Fruit fly (Drosophila melanogaster) whole organism, embryonic: ENCODE results near the gene wtrw.

ENCODE experiments used
- Awh ChIP-seq: fragments of 200-800 bp; sonication (Bioruptor generic); IDR thresholded peaks from 2 replicates; pipeline ENCODE4, ENCODE4 v1.3.6; 2022; ENCODE audit warnings: missing biosample characterization, missing genetic modification characterization
- Bteb2 ChIP-seq: fragments of 200-800 bp; sonication (Bioruptor generic); optimal IDR thresholded peaks from 2 replicates; lab custom pipeline; 2016; ENCODE audit warnings: missing biosample characterization, missing genetic modification characterization
- CG1024 ChIP-seq: fragments of 200-800 bp; sonication (Bioruptor generic); IDR thresholded peaks from 2 replicates; pipeline ENCODE4 v1.3.6; 2022; ENCODE audit warnings: missing biosample characterization, missing genetic modification characterization
- CG11695 ChIP-seq: fragments of 200-800 bp; sonication (Bioruptor generic); IDR thresholded peaks from 3 replicates; pipeline ENCODE4 v1.3.6; 2022; ENCODE audit warnings: missing biosample characterization, missing genetic modification characterization
- CG11723 ChIP-seq: fragments of 200-800 bp; sonication (Bioruptor generic); optimal IDR thresholded peaks from 2 replicates; lab custom pipeline; 2017; ENCODE audit warnings: missing biosample characterization, mild to moderate bottlenecking, missing genetic modification characterization
- CG12155 ChIP-seq: fragments of 200-800 bp; sonication (Bioruptor generic); optimal IDR thresholded peaks from 3 replicates; lab custom pipeline; 2016; ENCODE audit warnings: missing biosample characterization, missing genetic modification characterization
- CG12769 ChIP-seq: fragments of 200-800 bp; sonication (Bioruptor generic); optimal IDR thresholded peaks from 2 replicates; lab custom pipeline; 2019; ENCODE audit warnings: missing biosample characterization, mild to moderate bottlenecking, missing genetic modification characterization, moderate library complexity
- CG14710 ChIP-seq: fragments of 200-800 bp; sonication (Bioruptor generic); optimal IDR thresholded peaks from 3 replicates; lab custom pipeline; 2019; ENCODE audit warnings: missing biosample characterization, mild to moderate bottlenecking, missing genetic modification characterization, moderate library complexity
- CG1602 ChIP-seq: fragments of 200-800 bp; sonication (Bioruptor generic); optimal IDR thresholded peaks from 3 replicates; lab custom pipeline; 2016; ENCODE audit warnings: missing biosample characterization, missing genetic modification characterization
- CG1647 ChIP-seq: fragments of 200-800 bp; sonication (Bioruptor generic); optimal IDR thresholded peaks from 3 replicates; lab custom pipeline; 2016; ENCODE audit warnings: missing biosample characterization, missing genetic modification characterization
- CG17186 ChIP-seq: fragments of 200-800 bp; sonication (Bioruptor generic); optimal IDR thresholded peaks from 3 replicates; lab custom pipeline; 2017; ENCODE audit warnings: missing biosample characterization, missing genetic modification reagents, missing genetic modification characterization
- CG17359 ChIP-seq: fragments of 200-800 bp; sonication (Bioruptor generic); optimal IDR thresholded peaks from 3 replicates; lab custom pipeline; 2018; ENCODE audit warnings: missing biosample characterization, mild to moderate bottlenecking, missing genetic modification characterization, moderate library complexity
- CG30020 ChIP-seq: fragments of 200-800 bp; optimal IDR thresholded peaks from 2 replicates; lab custom pipeline; 2019; ENCODE audit warnings: missing biosample characterization, mild to moderate bottlenecking, missing genetic modification characterization, moderate library complexity
- CG30403 ChIP-seq: fragments of 200-800 bp; sonication (Bioruptor generic); optimal IDR thresholded peaks from 3 replicates; lab custom pipeline; 2016; ENCODE audit warnings: missing biosample characterization, missing genetic modification characterization
- CG4424 ChIP-seq: fragments of 200-800 bp; sonication (Bioruptor generic); optimal IDR thresholded peaks from 3 replicates; lab custom pipeline; 2016; ENCODE audit warnings: missing biosample characterization, missing genetic modification characterization
- CG7357 ChIP-seq: fragments of 200-800 bp; sonication (Bioruptor generic); IDR thresholded peaks from 3 replicates; pipeline ENCODE4 v1.3.6; 2022; ENCODE audit warnings: missing biosample characterization, missing genetic modification characterization
- CoRest ChIP-seq: fragments of 200-800 bp; sonication (Bioruptor generic); optimal IDR thresholded peaks from 3 replicates; lab custom pipeline; 2018; ENCODE audit warnings: missing biosample characterization, mild to moderate bottlenecking, missing genetic modification characterization, moderate library complexity
- Deaf1 ChIP-seq: fragments of 200-800 bp; optimal IDR thresholded peaks from 3 replicates; lab custom pipeline; 2019; ENCODE audit warnings: missing biosample characterization, mild to moderate bottlenecking, missing genetic modification characterization, moderate library complexity
- Dip2 ChIP-seq: fragments of 200-800 bp; sonication (Bioruptor generic); IDR thresholded peaks from 2 replicates; pipeline ENCODE4 v1.3.6; 2022; ENCODE audit warnings: missing biosample characterization, missing genetic modification characterization
- Hand ChIP-seq: fragments of 200-800 bp; sonication (Bioruptor generic); optimal IDR thresholded peaks from 2 replicates; lab custom pipeline; 2017; ENCODE audit warnings: mild to moderate bottlenecking, missing biosample characterization, missing genetic modification reagents, missing genetic modification characterization
- Hr51 ChIP-seq, 2 experiments: fragments of 200-800 bp; sonication (Bioruptor generic); optimal IDR thresholded peaks; 2 replicates in 1 of 2; 3 replicates in 1 of 2; lab custom pipeline; 2016 to 2018; ENCODE audit warnings: missing biosample characterization in 2 of 2, missing genetic modification characterization in 2 of 2, mild to moderate bottlenecking in 1 of 2, moderate library complexity in 1 of 2
- Hsf ChIP-seq: fragments of 200-800 bp; sonication (Bioruptor generic); optimal IDR thresholded peaks from 3 replicates; lab custom pipeline; 2016; ENCODE audit warnings: missing biosample characterization, missing genetic modification characterization
- Lhr ChIP-seq: fragments of 200-800 bp; sonication (Bioruptor generic); optimal IDR thresholded peaks from 3 replicates; lab custom pipeline; 2017; ENCODE audit warnings: mild to moderate bottlenecking, missing biosample characterization, missing genetic modification reagents, missing genetic modification characterization
- Lpt ChIP-seq: fragments of >200 bp; optimal IDR thresholded peaks from 2 replicates; lab custom pipeline; 2018; ENCODE audit warnings: missing biosample characterization, missing genetic modification characterization
- MTF-1 ChIP-seq: fragments of 200-800 bp; sonication (Bioruptor generic); optimal IDR thresholded peaks from 2 replicates; lab custom pipeline; 2018; ENCODE audit warnings: missing biosample characterization, mild to moderate bottlenecking, missing genetic modification characterization, borderline replicate concordance
- Nf-YB ChIP-seq: fragments of 200-800 bp; sonication (Bioruptor generic); optimal IDR thresholded peaks from 3 replicates; lab custom pipeline; 2019; ENCODE audit warnings: missing biosample characterization, mild to moderate bottlenecking, missing genetic modification characterization, moderate library complexity
- Scr ChIP-seq: fragments of 200-800 bp; sonication (Bioruptor generic); IDR thresholded peaks from 2 replicates; pipeline ENCODE4 v1.3.6; 2022; ENCODE audit warnings: missing biosample characterization, missing genetic modification characterization; ENCODE audit not compliant: partially characterized antibody
- Side ChIP-seq: fragments of 200-800 bp; sonication (Bioruptor generic); optimal IDR thresholded peaks from 2 replicates; lab custom pipeline; 2016; ENCODE audit warnings: missing biosample characterization, missing genetic modification characterization
- Spps ChIP-seq: fragments of 200-800 bp; sonication (Bioruptor generic); optimal IDR thresholded peaks from 2 replicates; lab custom pipeline; 2018; ENCODE audit warnings: missing biosample characterization, mild to moderate bottlenecking, missing genetic modification characterization
- Stat92E ChIP-seq, 3 experiments: fragments of >200 bp in 2 of 3; fragments of 200-800 bp in 1 of 3; sonication (Bioruptor generic) in 1 of 3; optimal IDR thresholded peaks; 2 replicates each; lab custom pipeline; 2017 to 2019; ENCODE audit warnings: missing biosample characterization in 3 of 3, missing genetic modification characterization in 3 of 3, mild to moderate bottlenecking in 1 of 3, moderate library complexity in 1 of 3
- bab2 ChIP-seq: fragments of 200-800 bp; sonication (Bioruptor generic); optimal IDR thresholded peaks from 2 replicates; lab custom pipeline; 2016; ENCODE audit warnings: missing biosample characterization, missing genetic modification characterization
- bcd ChIP-seq: fragments of 200-800 bp; sonication (Bioruptor generic); optimal IDR thresholded peaks from 2 replicates; lab custom pipeline; 2017; ENCODE audit warnings: missing biosample characterization, mild to moderate bottlenecking, missing genetic modification characterization
- br ChIP-seq: fragments of >200 bp; optimal IDR thresholded peaks from 2 replicates; lab custom pipeline; 2017
- bsh ChIP-seq, 2 experiments: fragments of 200-800 bp; sonication (Bioruptor generic); optimal IDR thresholded peaks; 2 replicates each; lab custom pipeline; 2017 to 2018; ENCODE audit warnings: mild to moderate bottlenecking in 2 of 2, missing biosample characterization in 2 of 2, missing genetic modification characterization in 2 of 2, moderate library complexity in 1 of 2
- cato ChIP-seq: fragments of 200-800 bp; sonication (Bioruptor generic); optimal IDR thresholded peaks from 2 replicates; lab custom pipeline; 2016; ENCODE audit warnings: missing biosample characterization, missing genetic modification characterization, borderline replicate concordance
- danr ChIP-seq: fragments of 200-800 bp; sonication (Bioruptor generic); IDR thresholded peaks from 2 replicates; pipeline ENCODE4 v1.3.6; 2022; ENCODE audit warnings: missing biosample characterization, missing genetic modification characterization
- ftz-f1 ChIP-seq: fragments of 200-800 bp; sonication (Bioruptor generic); optimal IDR thresholded peaks from 2 replicates; lab custom pipeline; 2016; ENCODE audit warnings: missing biosample characterization, missing genetic modification characterization
- grau ChIP-seq: fragments of 200-800 bp; optimal IDR thresholded peaks from 3 replicates; lab custom pipeline; 2019; ENCODE audit warnings: missing biosample characterization, mild to moderate bottlenecking, missing genetic modification characterization, moderate library complexity
- gsb-n ChIP-seq: fragments of 200-800 bp; sonication (Bioruptor generic); optimal IDR thresholded peaks from 3 replicates; lab custom pipeline; 2018; ENCODE audit warnings: missing biosample characterization, mild to moderate bottlenecking, missing genetic modification characterization
- her ChIP-seq: fragments of 200-800 bp; sonication (Bioruptor generic); optimal IDR thresholded peaks from 2 replicates; lab custom pipeline; 2016; ENCODE audit warnings: missing biosample characterization, missing genetic modification characterization
- insv ChIP-seq, 2 experiments: fragments of 200-800 bp; sonication (Bioruptor generic); optimal IDR thresholded peaks; 3 replicates each; lab custom pipeline; 2016 to 2018; ENCODE audit warnings: missing biosample characterization in 2 of 2, missing genetic modification characterization in 2 of 2
- lmd ChIP-seq: fragments of 200-800 bp; sonication (Bioruptor generic); IDR thresholded peaks from 2 replicates; pipeline ENCODE4 v1.3.6; 2022; ENCODE audit warnings: missing biosample characterization, missing genetic modification characterization
- nerfin-1 ChIP-seq: fragments of 200-800 bp; sonication (Bioruptor generic); optimal IDR thresholded peaks from 3 replicates; lab custom pipeline; 2019; ENCODE audit warnings: missing biosample characterization, mild to moderate bottlenecking, missing genetic modification characterization, moderate library complexity
- nerfin-2 ChIP-seq: fragments of 200-800 bp; sonication (Bioruptor generic); IDR thresholded peaks from 2 replicates; pipeline ENCODE4 v1.3.6; 2022; ENCODE audit warnings: missing biosample characterization, missing genetic modification characterization; ENCODE audit not compliant: partially characterized antibody
- org-1 ChIP-seq: fragments of 200-800 bp; sonication (Bioruptor generic); optimal IDR thresholded peaks from 2 replicates; lab custom pipeline; 2017; ENCODE audit warnings: missing biosample characterization, missing genetic modification characterization
- pb ChIP-seq: fragments of 200-800 bp; sonication (Bioruptor generic); optimal IDR thresholded peaks from 3 replicates; lab custom pipeline; 2016; ENCODE audit warnings: missing biosample characterization, missing genetic modification characterization
- repo ChIP-seq: fragments of 200-800 bp; sonication (Bioruptor generic); optimal IDR thresholded peaks from 2 replicates; lab custom pipeline; 2016; ENCODE audit warnings: missing biosample characterization, missing genetic modification characterization
- slbo ChIP-seq: fragments of 200-800 bp; sonication (Bioruptor generic); IDR thresholded peaks from 2 replicates; pipeline ENCODE4 v1.3.6; 2022; ENCODE audit warnings: missing biosample characterization, missing genetic modification characterization
- tna ChIP-seq: fragments of 200-800 bp; sonication (Bioruptor generic); IDR thresholded peaks from 2 replicates; pipeline ENCODE4 v1.3.6; 2022; ENCODE audit warnings: missing biosample characterization, missing genetic modification characterization; ENCODE audit not compliant: partially characterized antibody
- zf30C ChIP-seq: fragments of 200-800 bp; sonication (Bioruptor generic); optimal IDR thresholded peaks from 3 replicates; lab custom pipeline; 2018; ENCODE audit warnings: missing biosample characterization, mild to moderate bottlenecking, missing genetic modification characterization
- zfh2 ChIP-seq: fragments of 200-800 bp; sonication (Bioruptor generic); optimal IDR thresholded peaks from 2 replicates; lab custom pipeline; 2016; ENCODE audit warnings: missing biosample characterization, missing genetic modification characterization

The wtrw gene

dm6 chr3R:7886859-7887190 is 4.3 kb upstream of the wtrw start, which contains the start of gene ArgRS-m (continued):
- TF ChIP-seq ftz-f1 = peak; percentile 21
- no peak for TF ChIP-seq cato (GFP tag; lab: Kevin White, UChicago)
- no peak for TF ChIP-seq MTF-1 (GFP tag; lab: Kevin White, UChicago)
- no peak for TF ChIP-seq tna (GFP tag; lab: Robert Waterston, UW)
- no peak for TF ChIP-seq danr
- peak in 1 of 2 experiments; percentile 13 for TF ChIP-seq bsh (GFP tag; optimal IDR thresholded peaks at IDR 0.05; lab: Kevin White, UChicago)
- no peak for TF ChIP-seq nerfin-2 (GFP tag; lab: Robert Waterston, UW)
- peak; percentile 38 to 55 for TF ChIP-seq Hr51 (GFP tag; optimal IDR thresholded peaks at IDR 0.05; lab: Kevin White, UChicago)
- TF ChIP-seq CG17186 (GFP tag; lab: Kevin White, UChicago) = peak; percentile 96
- no peak for TF ChIP-seq CG1647 (GFP tag; lab: Kevin White, UChicago)
- no peak for TF ChIP-seq CG11695 (GFP tag; lab: Robert Waterston, UW)
- peak; percentile 30 for TF ChIP-seq Deaf1 (tag; lab: Kevin White, UChicago)
- TF ChIP-seq Dip2 (GFP tag; lab: Robert Waterston, UW) = no peak
- TF ChIP-seq CG12155 = peak; percentile 31
- peak; percentile 83 for TF ChIP-seq slbo (GFP tag; lab: Robert Waterston, UW)
- TF ChIP-seq nerfin-1 = no peak
- TF ChIP-seq zfh2 (GFP tag; lab: Kevin White, UChicago) = peak; percentile 73
- peak; percentile 15 for TF ChIP-seq org-1 (GFP tag; lab: Kevin White, UChicago)
- TF ChIP-seq grau (tag; lab: Kevin White, UChicago) = peak; percentile 52
- no peak for TF ChIP-seq br
- TF ChIP-seq Hsf = peak; percentile 65
- peak; percentile 16 for TF ChIP-seq CG11723 (GFP tag; lab: Kevin White, UChicago)
- TF ChIP-seq CG30020 (tag; lab: Kevin White, UChicago) = peak; percentile 8
- TF ChIP-seq CG14710 (tag; lab: Kevin White, UChicago) = peak; percentile 53
- peak; percentile 26 for TF ChIP-seq repo (GFP tag; lab: Kevin White, UChicago)
- TF ChIP-seq her = peak; percentile 56
- peak; percentile 55 for TF ChIP-seq bab2
- peak; percentile 81 for TF ChIP-seq gsb-n (tag; lab: Kevin White, UChicago)
- TF ChIP-seq Stat92E (GFP tag; optimal IDR thresholded peaks at IDR 0.05; lab: Kevin White, UChicago) = peak in 1 of 3 experiments; percentile 10
- TF ChIP-seq Bteb2 (GFP tag; lab: Kevin White, UChicago) = peak; percentile 63
- TF ChIP-seq CoRest = peak; percentile 48
- peak; percentile 45 for TF ChIP-seq bcd (GFP tag; lab: Kevin White, UChicago)
- TF ChIP-seq Lhr (GFP tag; lab: Kevin White, UChicago) = peak; percentile 54
- no peak for TF ChIP-seq CG4424 (GFP tag; lab: Kevin White, UChicago)
- TF ChIP-seq lmd = peak; percentile 38
- TF ChIP-seq CG7357 (GFP tag; lab: Robert Waterston, UW) = no peak
- peak; percentile 48 for TF ChIP-seq Scr (GFP tag; lab: Robert Waterston, UW)
- peak; percentile 12 for TF ChIP-seq pb (GFP tag; lab: Kevin White, UChicago)
- TF ChIP-seq CG1024 (GFP tag; lab: Robert Waterston, UW) = no peak
- peak; percentile 6 for TF ChIP-seq Nf-YB (GFP tag; lab: Kevin White, UChicago)
- TF ChIP-seq CG12769 (tag; lab: Kevin White, UChicago) = peak; percentile 78
- TF ChIP-seq Side (GFP tag; lab: Kevin White, UChicago) = peak; percentile 41
- TF ChIP-seq insv (GFP tag; optimal IDR thresholded peaks at IDR 0.05; lab: Kevin White, UChicago) = peak in 1 of 2 experiments; percentile 25
- no peak for TF ChIP-seq Awh
- peak; percentile 66 for TF ChIP-seq CG30403 (GFP tag; lab: Kevin White, UChicago)
- peak; percentile 16 for TF ChIP-seq CG1602
- no peak for TF ChIP-seq Lpt (GFP tag; lab: Kevin White, UChicago)
- TF ChIP-seq Spps (tag; lab: Kevin White, UChicago) = no peak
- no peak for TF ChIP-seq zf30C (GFP tag; lab: Kevin White, UChicago)
- TF ChIP-seq Hand = no peak
- peak; percentile 30 for TF ChIP-seq CG17359 (tag; lab: Kevin White, UChicago)
